Worm (Caenorhabditis elegans) whole organism, early embryonic: ENCODE measurements around the gene srbc-45.

Source experiments
- ama-1 ChIP-seq: fragments of 150-350 bp; optimal IDR thresholded peaks from 2 replicates; lab custom pipeline; 2014
- hmg-4 ChIP-seq: fragments of 200-800 bp; sonication (Bioruptor generic); optimal IDR thresholded peaks from 2 replicates; lab custom pipeline; 2018; ENCODE audit warnings: mild to moderate bottlenecking, missing genetic modification characterization, missing compliant biosample characterization
- hnd-1 ChIP-seq: sonication (generic microtip); optimal IDR thresholded peaks from 2 replicates; lab custom pipeline; 2016; ENCODE audit warnings: missing genetic modification characterization, missing compliant biosample characterization
- scrt-1 ChIP-seq: fragments of 200-800 bp; sonication (Bioruptor generic); IDR thresholded peaks from 2 replicates; pipeline ENCODE4 v1.3.6; 2022; ENCODE audit warnings: missing genetic modification characterization, missing compliant biosample characterization

- peak; percentile 94 for TF ChIP-seq hmg-4 (GFP tag; lab: Kevin White, UChicago)
- peak; percentile 88 for TF ChIP-seq hnd-1 (tag; lab: Kevin White, UChicago)
- TF ChIP-seq ama-1 (lab: Kevin White, UChicago), result no peak
- TF ChIP-seq scrt-1 (GFP tag; lab: Robert Waterston, UW), result peak; percentile 98
Observed at ce11 chrV:12780248-12780647, 23.1 kb upstream of the srbc-45 start.
